Fruit fly (Drosophila melanogaster): ENCODE results near the gene CG42268.

DNA sequence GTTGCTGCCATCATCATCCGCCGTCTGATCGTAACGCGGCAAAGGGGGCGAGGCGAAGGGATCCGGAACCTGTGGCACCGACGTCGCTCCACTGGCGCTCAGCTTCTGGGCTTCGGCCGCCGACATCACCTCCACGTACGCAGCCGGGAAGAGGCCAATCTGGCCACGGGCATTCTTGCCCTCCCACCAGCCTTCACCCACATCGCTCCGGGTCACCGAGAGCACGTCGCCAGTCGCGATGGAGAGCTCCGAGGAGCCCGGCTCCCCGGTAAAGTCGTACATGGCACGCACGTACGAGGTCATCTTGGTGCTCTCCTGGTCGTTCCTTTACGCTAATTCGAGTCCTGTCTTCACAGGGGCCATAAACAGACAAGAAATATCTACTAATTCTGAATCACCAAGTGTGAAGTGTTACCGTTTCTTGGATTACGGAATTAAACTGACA is 46.8 kb downstream of the CG42268 start, which contains the start of gene SH3PX1:
- TF ChIP-seq Sin3A (optimal IDR thresholded peaks at IDR 0.05) (no peak), psq (optimal IDR thresholded peaks at IDR 0.05) (no peak), h (optimal IDR thresholded peaks at IDR 0.05) (no peak), ttk (optimal IDR thresholded peaks at IDR 0.05) (no peak)

All from Kc167 (cell line).